Worm (Caenorhabditis elegans) whole organism, mixed stage, embryonic: Measurements from ENCODE around the gene srlf-32.

Source experiments
- M03D4.4 ChIP-seq: sonication (generic microtip); optimal IDR thresholded peaks from 2 replicates; lab custom pipeline; 2017; ENCODE audit warnings: mild to moderate bottlenecking, missing genetic modification characterization, missing compliant biosample characterization
- bed-3 ChIP-seq: fragments of 200-800 bp; sonication (Bioruptor generic); optimal IDR thresholded peaks from 3 replicates; lab custom pipeline; 2018; ENCODE audit warnings: mild to moderate bottlenecking, missing genetic modification characterization, moderate library complexity, missing compliant biosample characterization
- ceh-43 ChIP-seq: fragments of 200-800 bp; sonication (Bioruptor generic); optimal IDR thresholded peaks from 2 replicates; lab custom pipeline; 2018; ENCODE audit warnings: mild to moderate bottlenecking, missing genetic modification characterization, moderate library complexity, missing compliant biosample characterization
- lin-32 ChIP-seq: fragments of 200-800 bp; sonication (Bioruptor generic); optimal IDR thresholded peaks from 2 replicates; lab custom pipeline; 2018; ENCODE audit warnings: mild to moderate bottlenecking, missing genetic modification characterization, missing compliant biosample characterization
- lsy-2 ChIP-seq: fragments of 150-350 bp; optimal IDR thresholded peaks from 2 replicates; lab custom pipeline; 2014; ENCODE audit warnings: missing biosample characterization, missing genetic modification characterization
- snpc-4 ChIP-seq: fragments of 150-350 bp; optimal IDR thresholded peaks from 2 replicates; lab custom pipeline; 2014; ENCODE audit warnings: missing biosample characterization, missing genetic modification characterization
- unc-39 ChIP-seq: fragments of 150-350 bp; optimal IDR thresholded peaks from 2 replicates; lab custom pipeline; 2014; ENCODE audit warnings: missing biosample characterization, missing genetic modification characterization

DNA sequence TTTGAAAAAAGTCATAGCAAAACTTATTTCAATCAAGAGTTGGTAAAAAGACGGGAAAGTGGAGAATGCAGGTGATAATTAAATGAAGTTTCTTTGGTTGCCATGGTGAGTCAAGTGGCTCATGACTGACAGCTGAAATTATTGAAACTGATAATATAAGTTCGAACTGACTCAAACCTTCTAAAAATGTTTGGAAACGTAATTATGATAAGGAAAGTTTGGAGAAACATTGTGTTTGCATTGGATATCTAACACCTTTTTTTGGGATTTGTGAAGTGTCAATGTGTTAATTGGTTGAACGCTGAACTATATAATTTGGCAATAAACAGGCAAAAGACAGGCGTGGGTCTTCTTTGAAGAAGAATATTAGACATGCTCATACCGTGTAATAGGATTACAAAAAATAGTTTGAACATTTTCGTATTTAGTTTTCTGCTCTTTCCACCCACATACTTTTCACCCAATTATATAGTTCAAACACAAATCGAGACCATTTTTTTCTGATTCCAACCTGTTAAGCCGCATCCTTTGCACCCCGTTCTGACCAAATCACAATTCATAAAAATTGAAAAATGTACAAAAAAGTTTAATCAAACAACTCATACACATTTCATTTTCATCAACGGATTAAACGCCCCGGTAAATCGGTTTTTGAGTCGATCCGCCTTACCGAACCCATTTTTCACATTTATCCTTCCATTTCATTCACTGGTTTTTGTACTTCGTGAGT is at the start of gene srlf-32, which contains the start of gene srlf-33:
- TF ChIP-seq ceh-43 (GFP tag; lab: Kevin White, UChicago) (no peak), snpc-4 (tag; lab: Kevin White, UChicago) (no peak), M03D4.4 (tag; lab: Kevin White, UChicago) (no peak), lin-32 (no peak), bed-3 (no peak), lsy-2 (no peak), unc-39 (tag; lab: Kevin White, UChicago) (no peak)
